Worm (Caenorhabditis elegans) whole organism, mixed stage, embryonic: ENCODE data around the gene Y39B6A.25.

Experiments used
- M03D4.4 ChIP-seq: sonication (generic microtip); optimal IDR thresholded peaks from 2 replicates; lab custom pipeline; 2017; ENCODE audit warnings: mild to moderate bottlenecking, missing genetic modification characterization, missing compliant biosample characterization
- bed-3 ChIP-seq: fragments of 200-800 bp; sonication (Bioruptor generic); optimal IDR thresholded peaks from 3 replicates; lab custom pipeline; 2018; ENCODE audit warnings: mild to moderate bottlenecking, missing genetic modification characterization, moderate library complexity, missing compliant biosample characterization
- blmp-1 ChIP-seq: fragments of 150-350 bp; optimal IDR thresholded peaks from 2 replicates; lab custom pipeline; 2014; ENCODE audit warnings: missing biosample characterization, missing genetic modification characterization
- ceh-39 ChIP-seq: fragments of 150-350 bp; optimal IDR thresholded peaks from 2 replicates; lab custom pipeline; 2014; ENCODE audit warnings: missing biosample characterization, missing genetic modification characterization
- ceh-43 ChIP-seq: fragments of 200-800 bp; sonication (Bioruptor generic); optimal IDR thresholded peaks from 2 replicates; lab custom pipeline; 2018; ENCODE audit warnings: mild to moderate bottlenecking, missing genetic modification characterization, moderate library complexity, missing compliant biosample characterization
- ceh-83 ChIP-seq: fragments of 200-800 bp; sonication (Bioruptor generic); optimal IDR thresholded peaks from 2 replicates; lab custom pipeline; 2018; ENCODE audit warnings: mild to moderate bottlenecking, missing genetic modification characterization, missing compliant biosample characterization
- ces-1 ChIP-seq: fragments of 150-350 bp; optimal IDR thresholded peaks from 2 replicates; lab custom pipeline; 2014; ENCODE audit warnings: missing biosample characterization, missing genetic modification reagents, missing genetic modification characterization
- cnd-1 ChIP-seq: fragments of 200-800 bp; sonication (Bioruptor generic); optimal IDR thresholded peaks from 2 replicates; lab custom pipeline; 2018; ENCODE audit warnings: mild to moderate bottlenecking, missing genetic modification characterization, missing compliant biosample characterization
- drap-1 ChIP-seq: fragments of 200-800 bp; sonication (Bioruptor generic); optimal IDR thresholded peaks from 3 replicates; lab custom pipeline; 2018; ENCODE audit warnings: mild to moderate bottlenecking, missing genetic modification characterization, missing compliant biosample characterization
- elt-1 ChIP-seq: sonication (generic microtip); optimal IDR thresholded peaks from 2 replicates; lab custom pipeline; 2017; ENCODE audit warnings: missing genetic modification characterization, mild to moderate bottlenecking, missing compliant biosample characterization, antibody characterized with exemption, moderate library complexity, borderline replicate concordance; ENCODE audit not compliant: insufficient read depth
- elt-3 ChIP-seq: fragments of 150-350 bp; optimal IDR thresholded peaks from 2 replicates; lab custom pipeline; 2014; ENCODE audit warnings: missing biosample characterization, missing genetic modification characterization
- flh-1 ChIP-seq: fragments of 200-800 bp; sonication (Bioruptor generic); optimal IDR thresholded peaks from 2 replicates; lab custom pipeline; 2018; ENCODE audit warnings: mild to moderate bottlenecking, missing genetic modification characterization, moderate library complexity, missing compliant biosample characterization
- ham-2 ChIP-seq: fragments of 200-800 bp; sonication (Bioruptor generic); optimal IDR thresholded peaks from 2 replicates; lab custom pipeline; 2018; ENCODE audit warnings: mild to moderate bottlenecking, missing genetic modification characterization, missing compliant biosample characterization
- hlh-1 ChIP-seq: fragments of 150-350 bp; optimal IDR thresholded peaks from 2 replicates; lab custom pipeline; 2014; ENCODE audit warnings: missing biosample characterization, missing genetic modification reagents, missing genetic modification characterization
- lin-13 ChIP-seq: fragments of 150-350 bp; optimal IDR thresholded peaks from 2 replicates; lab custom pipeline; 2014; ENCODE audit warnings: missing biosample characterization, missing genetic modification characterization
- lin-32 ChIP-seq: fragments of 200-800 bp; sonication (Bioruptor generic); optimal IDR thresholded peaks from 2 replicates; lab custom pipeline; 2018; ENCODE audit warnings: mild to moderate bottlenecking, missing genetic modification characterization, missing compliant biosample characterization
- mab-5 ChIP-seq: fragments of 150-350 bp; optimal IDR thresholded peaks from 2 replicates; lab custom pipeline; 2014; ENCODE audit warnings: missing biosample characterization, missing genetic modification characterization
- mls-2 ChIP-seq: sonication (generic microtip); optimal IDR thresholded peaks from 2 replicates; lab custom pipeline; 2016; ENCODE audit warnings: mild to moderate bottlenecking, missing genetic modification characterization, moderate library complexity, missing compliant biosample characterization
- nhr-12 ChIP-seq: fragments of 150-350 bp; optimal IDR thresholded peaks from 2 replicates; lab custom pipeline; 2014; ENCODE audit warnings: missing biosample characterization, missing genetic modification characterization
- nhr-2 ChIP-seq: fragments of 150-350 bp; optimal IDR thresholded peaks from 2 replicates; lab custom pipeline; 2014; ENCODE audit warnings: missing biosample characterization, missing genetic modification characterization
- nhr-237 ChIP-seq: fragments of 150-350 bp; optimal IDR thresholded peaks from 2 replicates; lab custom pipeline; 2014; ENCODE audit warnings: missing biosample characterization, missing genetic modification characterization
- nhr-28 ChIP-seq: fragments of 150-350 bp; optimal IDR thresholded peaks from 2 replicates; lab custom pipeline; 2014; ENCODE audit warnings: missing biosample characterization, missing genetic modification characterization
- nhr-76 ChIP-seq: sonication (generic microtip); optimal IDR thresholded peaks from 2 replicates; lab custom pipeline; 2017; ENCODE audit warnings: missing biosample characterization, missing genetic modification characterization
- pha-4 ChIP-seq: fragments of 150-350 bp; optimal IDR thresholded peaks from 2 replicates; lab custom pipeline; 2018; ENCODE audit warnings: missing biosample characterization, missing genetic modification reagents, missing genetic modification characterization
- sem-2 ChIP-seq: fragments of 200-800 bp; sonication (Bioruptor generic); optimal IDR thresholded peaks from 2 replicates; lab custom pipeline; 2018; ENCODE audit warnings: mild to moderate bottlenecking, missing genetic modification characterization, missing compliant biosample characterization
- snpc-4 ChIP-seq: fragments of 150-350 bp; optimal IDR thresholded peaks from 2 replicates; lab custom pipeline; 2014; ENCODE audit warnings: missing biosample characterization, missing genetic modification characterization
- sptf-1 ChIP-seq: sonication (generic microtip); optimal IDR thresholded peaks from 2 replicates; lab custom pipeline; 2017; ENCODE audit warnings: mild to moderate bottlenecking, missing genetic modification characterization, moderate library complexity, missing compliant biosample characterization
- tbx-8 ChIP-seq: fragments of 200-800 bp; sonication (Bioruptor generic); optimal IDR thresholded peaks from 2 replicates; lab custom pipeline; 2018; ENCODE audit warnings: mild to moderate bottlenecking, missing genetic modification characterization, moderate library complexity, missing compliant biosample characterization
- unc-120 ChIP-seq: sonication (generic microtip); optimal IDR thresholded peaks from 2 replicates; lab custom pipeline; 2017; ENCODE audit warnings: missing genetic modification characterization, missing compliant biosample characterization; ENCODE audit not compliant: poor library complexity, severe bottlenecking
- unc-39 ChIP-seq: fragments of 150-350 bp; optimal IDR thresholded peaks from 2 replicates; lab custom pipeline; 2014; ENCODE audit warnings: missing biosample characterization, missing genetic modification characterization
- unc-62 ChIP-seq: fragments of 150-350 bp; optimal IDR thresholded peaks from 2 replicates; lab custom pipeline; 2014; ENCODE audit warnings: missing biosample characterization, missing genetic modification reagents, missing genetic modification characterization
- zip-8 ChIP-seq: fragments of 150-350 bp; optimal IDR thresholded peaks from 2 replicates; lab custom pipeline; 2014; ENCODE audit warnings: missing biosample characterization, missing genetic modification characterization
- ztf-11 ChIP-seq: fragments of 150-350 bp; optimal IDR thresholded peaks from 2 replicates; lab custom pipeline; 2014; ENCODE audit warnings: missing biosample characterization, missing genetic modification characterization

The Y39B6A.25 gene

DNA sequence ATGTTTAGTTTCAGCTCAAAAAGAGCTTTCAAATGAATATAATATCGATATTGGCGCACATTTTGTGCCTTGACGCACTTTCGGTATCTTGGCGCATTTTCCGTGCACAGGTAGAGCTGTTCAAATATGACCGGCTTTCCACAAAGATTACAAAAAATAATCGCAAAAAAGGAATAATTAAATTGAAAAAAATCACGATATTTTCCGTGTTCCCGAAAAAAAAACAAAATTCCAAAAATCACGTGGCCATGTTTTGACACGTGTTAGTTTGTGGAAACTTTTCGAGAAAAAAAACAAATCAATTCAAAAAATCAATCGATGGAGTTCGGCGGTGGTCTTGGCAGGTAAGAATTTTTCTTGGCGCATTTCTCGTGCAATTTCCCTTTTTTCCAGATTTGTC, at the start of gene Y39B6A.25:
Y39B6A.25 (plus strand) TSS at position 301 of the 400 bp plus-strand sequence.
- TF ChIP-seq ceh-39, result no peak
- TF ChIP-seq sem-2 (GFP tag; lab: Kevin White, UChicago), result no peak
- TF ChIP-seq ham-2, result no peak
- TF ChIP-seq lin-32 (GFP tag; lab: Kevin White, UChicago), result no peak
- TF ChIP-seq mab-5 (tag; lab: Kevin White, UChicago), result no peak
- no peak for TF ChIP-seq nhr-28
- no peak for TF ChIP-seq lin-13
- TF ChIP-seq drap-1 (GFP tag; lab: Kevin White, UChicago), result no peak
- TF ChIP-seq nhr-12 (tag; lab: Kevin White, UChicago), result no peak
- TF ChIP-seq mls-2 (tag; lab: Kevin White, UChicago), result no peak
- no peak for TF ChIP-seq nhr-237 (tag; lab: Kevin White, UChicago)
- TF ChIP-seq zip-8, result no peak
- no peak for TF ChIP-seq nhr-2 (tag; lab: Kevin White, UChicago)
- TF ChIP-seq ceh-83 (GFP tag; lab: Kevin White, UChicago), result no peak
- TF ChIP-seq ces-1 (GFP tag; lab: Kevin White, UChicago), result no peak
- TF ChIP-seq ztf-11 (tag; lab: Kevin White, UChicago), result no peak
- TF ChIP-seq elt-1 (tag; lab: Kevin White, UChicago), result no peak
- no peak for TF ChIP-seq hlh-1 (tag; lab: Kevin White, UChicago)
- TF ChIP-seq elt-3 (tag; lab: Kevin White, UChicago), result no peak
- no peak for TF ChIP-seq tbx-8

DNA sequence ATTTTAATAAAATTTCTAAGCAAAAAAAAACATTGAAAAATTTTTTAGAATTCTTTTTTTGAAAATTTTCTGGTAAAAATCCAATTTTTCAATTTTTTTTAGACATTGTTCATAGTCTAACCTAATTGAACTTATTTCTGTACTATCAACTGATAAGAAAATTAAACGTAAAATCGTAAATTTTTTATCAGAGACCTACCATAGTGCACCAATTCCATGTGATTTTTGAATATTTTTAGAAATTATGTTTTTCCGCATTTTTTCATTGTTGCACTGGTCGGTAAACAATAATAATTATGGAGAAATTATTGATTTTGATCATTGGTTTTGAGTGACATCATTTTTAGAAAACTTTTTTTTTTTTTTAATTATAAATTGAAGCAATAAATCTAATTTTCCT, 49.7 kb upstream of the Y39B6A.25 start:
- TF ChIP-seq M03D4.4, result no peak
- no peak for TF ChIP-seq unc-120
- TF ChIP-seq snpc-4 (tag; lab: Kevin White, UChicago), result no peak

DNA sequence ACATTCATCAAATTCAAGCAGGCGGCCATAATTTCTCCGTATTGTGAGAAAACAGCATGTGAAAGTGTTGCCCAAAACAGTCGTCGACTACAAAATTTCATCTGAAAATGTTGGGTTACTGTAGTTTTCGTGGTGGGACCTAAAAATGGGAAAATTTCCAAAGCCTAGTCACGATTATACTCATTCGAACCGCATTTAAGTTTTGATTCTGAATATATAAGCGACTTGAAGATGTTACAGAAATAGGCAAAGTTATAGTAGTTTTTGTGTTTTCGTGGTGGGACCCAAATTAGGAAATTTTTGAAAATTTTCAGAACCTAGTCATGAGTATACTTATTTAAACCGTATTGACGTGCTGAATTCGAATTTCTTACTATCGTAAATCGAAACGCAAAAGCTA, 48.4 kb upstream of the Y39B6A.25 start, which contains the start of gene Y39B6A.41:
Y39B6A.41 (minus strand) TSS at position 101 of the 400 bp plus-strand sequence.
- TF ChIP-seq ces-1 (GFP tag; lab: Kevin White, UChicago) (no peak), M03D4.4 (no peak), elt-1 (tag; lab: Kevin White, UChicago) (no peak), cnd-1 (tag; lab: Kevin White, UChicago) (no peak)

DNA sequence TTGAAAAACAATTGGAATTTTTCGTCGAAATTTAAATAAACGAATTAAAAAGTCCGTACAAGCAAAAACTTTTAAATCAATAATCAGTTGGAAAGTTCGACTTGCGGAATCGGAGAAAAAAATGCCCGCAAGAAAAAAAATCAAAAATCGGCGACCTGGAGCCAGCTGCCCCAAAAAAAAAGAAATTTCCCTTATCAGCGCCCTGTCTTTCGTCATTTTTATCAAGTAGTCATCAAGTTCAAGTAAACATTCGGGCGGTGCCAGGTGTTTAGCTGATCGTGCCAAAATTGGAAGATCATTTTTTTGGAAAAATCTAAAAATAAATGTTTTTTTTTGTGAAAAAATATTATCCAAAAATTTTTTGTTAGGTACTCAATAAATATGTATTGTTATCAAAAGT, 48.0 kb upstream of the Y39B6A.25 start:
- TF ChIP-seq tbx-8, result no peak
- TF ChIP-seq ceh-83 (GFP tag; lab: Kevin White, UChicago), result no peak
- TF ChIP-seq blmp-1 (tag; lab: Kevin White, UChicago), result no peak
- no peak for TF ChIP-seq unc-39 (tag; lab: Kevin White, UChicago)
- TF ChIP-seq zip-8, result no peak
- no peak for TF ChIP-seq lin-13
- no peak for TF ChIP-seq pha-4 (tag; lab: Kevin White, UChicago)
- TF ChIP-seq mls-2 (tag; lab: Kevin White, UChicago), result no peak
- no peak for TF ChIP-seq nhr-2 (tag; lab: Kevin White, UChicago)
- no peak for TF ChIP-seq ceh-39
- TF ChIP-seq M03D4.4, result no peak

DNA sequence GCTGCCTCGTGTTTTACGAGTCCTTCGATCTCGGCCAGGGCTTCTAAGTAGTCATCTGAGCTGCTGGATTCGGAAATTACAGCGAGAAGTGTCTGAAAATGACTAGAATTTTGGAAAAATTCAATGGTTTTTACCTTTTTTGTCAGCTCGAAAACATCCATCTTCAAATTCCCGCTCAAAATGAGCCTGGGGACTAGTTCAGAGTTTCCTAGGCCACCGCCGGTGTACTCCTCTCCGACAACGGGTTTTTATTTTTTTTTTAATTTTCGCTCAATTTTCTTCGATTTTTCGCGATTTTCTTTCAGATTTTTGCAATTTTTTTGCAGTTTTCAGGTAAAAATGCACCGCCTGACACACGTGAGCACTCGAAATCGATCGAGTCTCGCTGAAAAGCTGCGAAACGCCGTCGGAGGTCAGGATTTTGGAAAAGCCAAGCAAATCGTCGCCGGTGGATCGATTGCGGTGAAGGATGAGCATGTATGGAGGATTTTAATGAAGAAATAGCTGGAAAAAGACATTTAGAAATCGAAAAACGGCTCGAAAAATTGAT, 45.2 kb upstream of the Y39B6A.25 start, which contains the start of the genes mrps-35 and sws-1:
mrps-35 (plus strand) TSS at position 327 of the 550 bp plus-strand sequence.
sws-1 (minus strand) TSS at position 500 of the 550 bp plus-strand sequence.
- TF ChIP-seq snpc-4 (tag; lab: Kevin White, UChicago) (no peak), hlh-1 (tag; lab: Kevin White, UChicago) (no peak), nhr-2 (tag; lab: Kevin White, UChicago) (no peak), drap-1 (GFP tag; lab: Kevin White, UChicago) (peak; percentile 24), M03D4.4 (no peak), ham-2 (no peak), nhr-76 (tag; lab: Kevin White, UChicago) (no peak), unc-39 (tag; lab: Kevin White, UChicago) (peak; percentile 21), sptf-1 (peak; percentile 39), lin-13 (peak; percentile 13), ceh-43 (no peak)

DNA sequence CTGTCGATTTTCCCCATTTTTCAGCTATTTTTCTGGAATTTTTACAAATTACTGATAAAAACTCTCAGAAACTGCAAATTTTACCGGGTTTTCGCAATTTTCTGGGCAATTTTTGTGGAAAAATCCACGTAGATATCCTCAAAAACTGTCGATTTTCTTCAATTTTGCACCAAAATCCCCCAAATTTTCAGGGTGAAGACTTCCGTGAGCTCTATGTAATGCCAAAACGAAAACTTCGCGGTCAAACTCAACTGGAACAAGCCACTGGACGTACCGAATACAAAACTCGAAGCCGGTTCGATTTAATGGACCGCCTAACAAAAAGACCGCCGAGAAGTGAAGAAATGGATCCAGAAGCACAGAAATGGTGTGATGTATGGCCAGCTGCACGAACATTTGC, 44.5 kb upstream of the Y39B6A.25 start:
- no peak for TF ChIP-seq unc-62 (GFP tag; lab: Kevin White, UChicago)
- no peak for TF ChIP-seq drap-1 (GFP tag; lab: Kevin White, UChicago)
- no peak for TF ChIP-seq nhr-76 (tag; lab: Kevin White, UChicago)
- TF ChIP-seq flh-1 (GFP tag; lab: Kevin White, UChicago), result no peak
- TF ChIP-seq elt-1 (tag; lab: Kevin White, UChicago), result no peak
- TF ChIP-seq ces-1 (GFP tag; lab: Kevin White, UChicago), result no peak
- no peak for TF ChIP-seq lin-13
- no peak for TF ChIP-seq blmp-1 (tag; lab: Kevin White, UChicago)
- no peak for TF ChIP-seq bed-3 (GFP tag; lab: Kevin White, UChicago)
- no peak for TF ChIP-seq lin-32 (GFP tag; lab: Kevin White, UChicago)
- TF ChIP-seq snpc-4 (tag; lab: Kevin White, UChicago), result no peak
- TF ChIP-seq mls-2 (tag; lab: Kevin White, UChicago), result no peak
- no peak for TF ChIP-seq ham-2
- TF ChIP-seq tbx-8, result no peak
- TF ChIP-seq zip-8, result no peak
- TF ChIP-seq unc-39 (tag; lab: Kevin White, UChicago), result no peak
- no peak for TF ChIP-seq ceh-43
- TF ChIP-seq sptf-1, result no peak
